Fruit fly (Drosophila melanogaster): ENCODE measurements around the gene Ref1.

Gene Ref1

DNA sequence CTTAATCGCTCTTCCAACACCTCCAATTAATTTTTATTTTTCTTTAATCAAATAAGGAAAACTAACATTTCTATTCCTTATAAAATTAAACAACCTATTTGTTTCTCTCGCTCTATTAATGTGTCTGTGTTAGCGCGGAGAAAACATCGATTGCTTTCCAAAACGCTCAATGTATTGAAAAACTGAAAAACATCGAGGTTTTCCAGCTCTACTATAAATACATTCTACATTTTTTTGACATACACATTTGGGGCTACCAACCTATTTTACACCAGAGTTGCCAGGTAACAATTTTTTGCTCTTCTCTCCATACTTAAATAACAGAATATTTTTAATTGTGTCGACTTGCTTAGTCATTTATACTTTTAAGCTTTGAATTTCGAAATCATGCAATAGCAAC lies 11.7 kb upstream of the Ref1 start (continued):
- TF ChIP-seq lola (GFP tag; optimal IDR thresholded peaks at IDR 0.05) (no peak), CG14667 (GFP tag; IDR thresholded peaks at IDR 0.05) (no peak), CG8924 (tag; optimal IDR thresholded peaks at IDR 0.05) (peak; percentile 62), MBD-R2 (GFP tag; IDR thresholded peaks at IDR 0.05) (peak; percentile 38; the same call in 1 of the 2 replicates), CG2875 (GFP tag; optimal IDR thresholded peaks at IDR 0.05) (no peak), E2f2 (GFP tag; IDR thresholded peaks at IDR 0.05) (peak; percentile 53), CG9609 (GFP tag; optimal IDR thresholded peaks at IDR 0.05) (no peak), vvl (GFP tag; IDR thresholded peaks at IDR 0.05) (0 out of 2 replicates have a peak, but pooled peaks have one; percentile 16), CG10366 (GFP tag; IDR thresholded peaks at IDR 0.05) (no peak), CG7372 (GFP tag; IDR thresholded peaks at IDR 0.05) (no peak), CG30431 (GFP tag; optimal IDR thresholded peaks at IDR 0.05) (no peak), CG34376 (GFP tag; optimal IDR thresholded peaks at IDR 0.05) (no peak), ash1 (GFP tag; optimal IDR thresholded peaks at IDR 0.05) (peak; percentile 17), CG30403 (GFP tag; optimal IDR thresholded peaks at IDR 0.05) (peak; percentile 57), CG7928 (GFP tag; optimal IDR thresholded peaks at IDR 0.05) (no peak), Ravus (GFP tag; IDR thresholded peaks at IDR 0.05) (no peak), ato (GFP tag; IDR thresholded peaks at IDR 0.05; ENCODE audit: partially characterized antibody) (no peak), luna (GFP tag; optimal IDR thresholded peaks at IDR 0.05) (no peak), chif (GFP tag; optimal IDR thresholded peaks at IDR 0.05) (peak in 1 of 2 experiments; percentile 7), HmgD (GFP tag; optimal IDR thresholded peaks at IDR 0.05) (no peak), CG42726 (GFP tag; IDR thresholded peaks at IDR 0.05; ENCODE audit: partially characterized antibody) (peak; percentile 59; the same call in 1 of the 2 replicates), CG15514 (GFP tag; optimal IDR thresholded peaks at IDR 0.05) (peak; percentile 52), nerfin-1 (tag; optimal IDR thresholded peaks at IDR 0.05) (no peak), CG4854 (GFP tag; optimal IDR thresholded peaks at IDR 0.05) (peak; percentile 0), CG11085 (GFP tag; IDR thresholded peaks at IDR 0.05) (no peak), mirr (GFP tag; optimal IDR thresholded peaks at IDR 0.05) (no peak), pum (GFP tag; optimal IDR thresholded peaks at IDR 0.05) (no peak), nmo (GFP tag; optimal IDR thresholded peaks at IDR 0.05) (peak; percentile 54), dm (GFP tag; optimal IDR thresholded peaks at IDR 0.05) (peak; percentile 48), CG12104 (GFP tag; optimal IDR thresholded peaks at IDR 0.05) (no peak), gce (GFP tag; IDR thresholded peaks at IDR 0.05) (no peak), CG8281 (tag; optimal IDR thresholded peaks at IDR 0.05) (peak; percentile 96), prd (optimal IDR thresholded peaks at IDR 0.05) (no peak), prd (GFP tag; IDR thresholded peaks at IDR 0.05) (no peak), Atf-2 (GFP tag; optimal IDR thresholded peaks at IDR 0.05) (no peak), CG6689 (GFP tag; IDR thresholded peaks at IDR 0.05) (no peak), HLHmδ (GFP tag; optimal IDR thresholded peaks at IDR 0.05) (no peak), maf-S (GFP tag; optimal IDR thresholded peaks at IDR 0.05) (no peak), CG7987 (GFP tag; optimal IDR thresholded peaks at IDR 0.05) (no peak), CG15601 (tag; optimal IDR thresholded peaks at IDR 0.05) (peak; percentile 25), unpg (GFP tag; optimal IDR thresholded peaks at IDR 0.05) (peak; percentile 34), Dll (GFP tag; IDR thresholded peaks at IDR 0.05; ENCODE audit: partially characterized antibody) (peak; percentile 75), Dip2 (GFP tag; IDR thresholded peaks at IDR 0.05) (no peak), otp (GFP tag; IDR thresholded peaks at IDR 0.05) (no peak), CG2712 (tag; optimal IDR thresholded peaks at IDR 0.05) (peak; percentile 37), dpn (GFP tag; optimal IDR thresholded peaks at IDR 0.05) (peak; percentile 3 to 36), CG13624 (GFP tag; optimal IDR thresholded peaks at IDR 0.05) (peak; percentile 54), Neu2 (GFP tag; optimal IDR thresholded peaks at IDR 0.05; ENCODE audit: borderline replicate concordance) (no peak), Mad (GFP tag; optimal IDR thresholded peaks at IDR 0.05) (no peak), CG10959 (GFP tag; IDR thresholded peaks at IDR 0.05) (no peak), CG14965 (GFP tag; optimal IDR thresholded peaks at IDR 0.05; ENCODE audit: borderline replicate concordance) (no peak)

Data from whole organism, embryonic.